Worm (Caenorhabditis elegans) whole organism, late embryonic: ENCODE results near the gene clec-88.
A peak's percentile ranks its signal among the peaks of the same experiment; 100 is the strongest.

ENCODE experiments used
- C38D4.7 ChIP-seq: fragments of 200-800 bp; sonication (Bioruptor generic); optimal IDR thresholded peaks from 2 replicates; lab custom pipeline; 2018; ENCODE audit warnings: mild to moderate bottlenecking, missing genetic modification characterization, moderate library complexity, missing compliant biosample characterization
- F13H6.1 ChIP-seq: sonication (generic microtip); optimal IDR thresholded peaks from 2 replicates; lab custom pipeline; 2016; ENCODE audit warnings: missing genetic modification characterization, missing compliant biosample characterization
- K02D7.2 ChIP-seq: sonication (generic microtip); optimal IDR thresholded peaks from 2 replicates; lab custom pipeline; 2017; ENCODE audit warnings: mild to moderate bottlenecking, missing genetic modification characterization, missing compliant biosample characterization
- K09A11.1 ChIP-seq: sonication (generic microtip); optimal IDR thresholded peaks from 2 replicates; lab custom pipeline; 2017; ENCODE audit warnings: antibody characterized with exemption, mild to moderate bottlenecking, missing genetic modification characterization, missing compliant biosample characterization; ENCODE audit not compliant: insufficient read depth
- T23F11.4 ChIP-seq: fragments of 200-800 bp; sonication (Bioruptor generic); optimal IDR thresholded peaks from 2 replicates; lab custom pipeline; 2018; ENCODE audit warnings: mild to moderate bottlenecking, missing genetic modification characterization, missing compliant biosample characterization
- Y22D7AL.16 ChIP-seq: sonication (generic microtip); optimal IDR thresholded peaks from 2 replicates; lab custom pipeline; 2016; ENCODE audit warnings: missing genetic modification characterization, missing compliant biosample characterization
- ama-1 ChIP-seq: fragments of 150-350 bp; optimal IDR thresholded peaks from 2 replicates; lab custom pipeline; 2014
- ceh-18 ChIP-seq: sonication (generic microtip); optimal IDR thresholded peaks from 2 replicates; lab custom pipeline; 2016; ENCODE audit warnings: missing genetic modification characterization, missing compliant biosample characterization
- ceh-2 ChIP-seq: sonication (generic microtip); optimal IDR thresholded peaks from 2 replicates; lab custom pipeline; 2016; ENCODE audit warnings: missing genotype, missing genetic modification characterization, missing compliant biosample characterization
- ceh-22 ChIP-seq: sonication (generic microtip); optimal IDR thresholded peaks from 2 replicates; lab custom pipeline; 2017; ENCODE audit warnings: missing biosample characterization, missing genetic modification characterization
- ceh-24 ChIP-seq: sonication (generic microtip); optimal IDR thresholded peaks from 2 replicates; lab custom pipeline; 2016; ENCODE audit warnings: mild to moderate bottlenecking, missing genetic modification characterization, missing compliant biosample characterization
- ceh-34 ChIP-seq: sonication (generic microtip); optimal IDR thresholded peaks from 2 replicates; lab custom pipeline; 2016; ENCODE audit warnings: mild to moderate bottlenecking, missing genetic modification characterization, missing compliant biosample characterization
- ceh-45 ChIP-seq: fragments of 200-800 bp; sonication (Bioruptor generic); IDR thresholded peaks from 2 replicates; pipeline ENCODE4 v1.3.6; 2022; ENCODE audit warnings: missing genetic modification reagents, missing genetic modification characterization, missing compliant biosample characterization
- ceh-6 ChIP-seq: fragments of 200-800 bp; sonication (Bioruptor generic); optimal IDR thresholded peaks from 2 replicates; lab custom pipeline; 2018; ENCODE audit warnings: mild to moderate bottlenecking, missing genetic modification characterization, missing compliant biosample characterization
- che-1 ChIP-seq: sonication (generic microtip); optimal IDR thresholded peaks from 2 replicates; lab custom pipeline; 2016; ENCODE audit warnings: mild to moderate bottlenecking, missing genetic modification characterization, missing compliant biosample characterization
- dmd-4 ChIP-seq: sonication (generic microtip); optimal IDR thresholded peaks from 2 replicates; lab custom pipeline; 2016; ENCODE audit warnings: borderline replicate concordance, missing genetic modification characterization, missing compliant biosample characterization
- dve-1 ChIP-seq: sonication (generic microtip); optimal IDR thresholded peaks from 2 replicates; lab custom pipeline; 2017; ENCODE audit warnings: antibody characterized with exemption, mild to moderate bottlenecking, missing genetic modification characterization, missing compliant biosample characterization
- eyg-1 ChIP-seq: sonication (generic microtip); optimal IDR thresholded peaks from 2 replicates; lab custom pipeline; 2016; ENCODE audit warnings: missing genotype, missing genetic modification characterization, missing compliant biosample characterization
- fax-1 ChIP-seq: sonication (generic microtip); optimal IDR thresholded peaks from 2 replicates; lab custom pipeline; 2016; ENCODE audit warnings: missing genotype, missing genetic modification characterization, missing compliant biosample characterization
- fkh-10 ChIP-seq: fragments of 150-350 bp; optimal IDR thresholded peaks from 2 replicates; lab custom pipeline; 2014; ENCODE audit warnings: missing biosample characterization, missing genetic modification reagents, missing genetic modification characterization
- fkh-6 ChIP-seq: sonication (generic microtip); optimal IDR thresholded peaks from 2 replicates; lab custom pipeline; 2016; ENCODE audit warnings: missing genetic modification characterization, missing compliant biosample characterization
- gmeb-2 ChIP-seq: sonication (generic microtip); optimal IDR thresholded peaks from 2 replicates; lab custom pipeline; 2016; ENCODE audit warnings: missing genetic modification characterization, inconsistent platforms, missing compliant biosample characterization
- hlh-13 ChIP-seq: fragments of 200-800 bp; sonication (Bioruptor generic); optimal IDR thresholded peaks from 2 replicates; lab custom pipeline; 2018; ENCODE audit warnings: mild to moderate bottlenecking, missing genetic modification characterization, missing compliant biosample characterization
- hlh-30 ChIP-seq: sonication (generic microtip); optimal IDR thresholded peaks from 2 replicates; lab custom pipeline; 2017; ENCODE audit warnings: antibody characterized with exemption, missing genetic modification characterization, missing compliant biosample characterization; ENCODE audit not compliant: insufficient read depth
- hlh-8 ChIP-seq: sonication (generic microtip); optimal IDR thresholded peaks from 2 replicates; lab custom pipeline; 2016; ENCODE audit warnings: missing genotype, missing genetic modification characterization, missing compliant biosample characterization
- lin-11 ChIP-seq: fragments of 200-800 bp; sonication (Bioruptor generic); optimal IDR thresholded peaks from 2 replicates; lab custom pipeline; 2018; ENCODE audit warnings: mild to moderate bottlenecking, missing genetic modification characterization, missing compliant biosample characterization
- madf-2 ChIP-seq: sonication (generic microtip); optimal IDR thresholded peaks from 2 replicates; lab custom pipeline; 2017; ENCODE audit warnings: missing genetic modification characterization, missing compliant biosample characterization
- mec-3 ChIP-seq: sonication (generic microtip); optimal IDR thresholded peaks from 2 replicates; lab custom pipeline; 2016; ENCODE audit warnings: borderline replicate concordance, missing genetic modification characterization, missing compliant biosample characterization
- npax-4 ChIP-seq: sonication (generic microtip); optimal IDR thresholded peaks from 2 replicates; lab custom pipeline; 2016; ENCODE audit warnings: missing genetic modification characterization, missing compliant biosample characterization
- odd-2 ChIP-seq: sonication (generic microtip); optimal IDR thresholded peaks from 2 replicates; lab custom pipeline; 2017; ENCODE audit warnings: antibody characterized with exemption, mild to moderate bottlenecking, missing genetic modification characterization, missing compliant biosample characterization
- pag-3 ChIP-seq: sonication (generic microtip); optimal IDR thresholded peaks from 2 replicates; lab custom pipeline; 2016; ENCODE audit warnings: missing compliant biosample characterization, missing genetic modification characterization, borderline replicate concordance
- pat-9 ChIP-seq: fragments of 200-800 bp; sonication (Bioruptor generic); optimal IDR thresholded peaks from 2 replicates; lab custom pipeline; 2018; ENCODE audit warnings: mild to moderate bottlenecking, missing genetic modification characterization, moderate library complexity, missing compliant biosample characterization
- pax-1 ChIP-seq: fragments of 150-350 bp; optimal IDR thresholded peaks from 2 replicates; lab custom pipeline; 2014; ENCODE audit warnings: missing biosample characterization, missing genetic modification characterization
- pha-4 ChIP-seq: fragments of 150-350 bp; optimal IDR thresholded peaks from 2 replicates; lab custom pipeline; 2018; ENCODE audit warnings: missing biosample characterization, missing genetic modification reagents, missing genetic modification characterization
- pqm-1 ChIP-seq: sonication (generic microtip); optimal IDR thresholded peaks from 2 replicates; lab custom pipeline; 2016; ENCODE audit warnings: missing genetic modification characterization, missing compliant biosample characterization
- ref-2 ChIP-seq: sonication (generic microtip); optimal IDR thresholded peaks from 2 replicates; lab custom pipeline; 2016; ENCODE audit warnings: missing genetic modification characterization, missing compliant biosample characterization
- sdc-2 ChIP-seq: sonication (generic microtip); optimal IDR thresholded peaks from 2 replicates; lab custom pipeline; 2016; ENCODE audit warnings: missing genotype, missing genetic modification characterization, missing compliant biosample characterization
- sox-2 ChIP-seq: fragments of 200-800 bp; sonication (Bioruptor generic); IDR thresholded peaks from 2 replicates; pipeline ENCODE4 v1.3.6; 2022; ENCODE audit warnings: missing genetic modification reagents, missing genetic modification characterization, missing compliant biosample characterization
- tbx-7 ChIP-seq: sonication (generic microtip); optimal IDR thresholded peaks from 2 replicates; lab custom pipeline; 2016; ENCODE audit warnings: missing genotype, missing genetic modification characterization, missing compliant biosample characterization
- ttx-3 ChIP-seq: sonication (generic microtip); optimal IDR thresholded peaks from 2 replicates; lab custom pipeline; 2016; ENCODE audit warnings: missing genetic modification reagents, missing genetic modification characterization, missing compliant biosample characterization
- unc-55 ChIP-seq: sonication (generic microtip); optimal IDR thresholded peaks from 2 replicates; lab custom pipeline; 2017; ENCODE audit warnings: missing biosample characterization, missing genetic modification reagents, missing genetic modification characterization
- unc-86 ChIP-seq: sonication (generic microtip); optimal IDR thresholded peaks from 2 replicates; lab custom pipeline; 2016; ENCODE audit warnings: missing genetic modification characterization, missing compliant biosample characterization

The clec-88 gene

DNA sequence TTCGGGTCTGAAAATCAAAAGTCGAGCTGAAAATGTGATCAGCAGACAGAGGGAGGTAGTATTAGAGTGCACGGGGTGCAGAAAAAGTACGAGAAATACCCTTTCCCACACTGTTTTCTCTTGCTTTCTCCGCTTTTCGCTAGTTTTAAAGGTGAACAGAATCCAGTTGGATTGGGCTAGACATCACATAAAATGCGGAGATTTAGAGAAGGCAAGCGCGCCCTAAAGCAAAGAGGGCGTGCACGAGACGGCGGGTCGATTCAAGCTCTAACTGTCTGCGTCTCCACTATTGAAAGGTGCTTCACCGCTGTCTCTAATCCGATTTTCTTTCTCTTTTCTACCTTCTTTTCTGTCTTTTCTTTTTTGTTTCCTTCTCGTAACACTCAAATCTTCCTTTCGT is 4.6 kb downstream of the clec-88 start (continued):
- TF ChIP-seq madf-2 (no peak), fkh-10 (no peak), ceh-34 (tag; lab: Kevin White, UChicago) (no peak), K09A11.1 (tag; lab: Kevin White, UChicago) (no peak), ceh-2 (tag; lab: Kevin White, UChicago) (no peak), C38D4.7 (no peak), sdc-2 (no peak), ceh-6 (GFP tag; lab: Kevin White, UChicago) (no peak), sox-2 (GFP tag; lab: Robert Waterston, UW) (no peak), hlh-8 (no peak), ceh-45 (no peak), K02D7.2 (tag; lab: Kevin White, UChicago) (no peak), Y22D7AL.16 (no peak), hlh-13 (no peak), gmeb-2 (tag; lab: Kevin White, UChicago) (no peak), fax-1 (tag; lab: Kevin White, UChicago) (no peak), F13H6.1 (tag; lab: Kevin White, UChicago) (no peak), hlh-30 (tag; lab: Kevin White, UChicago) (peak; percentile 98), mec-3 (no peak), dmd-4 (tag; lab: Kevin White, UChicago) (no peak), tbx-7 (tag; lab: Kevin White, UChicago) (no peak), pax-1 (peak; percentile 79), lin-11 (tag; lab: Kevin White, UChicago) (no peak), T23F11.4 (GFP tag; lab: Kevin White, UChicago) (no peak), pag-3 (tag; lab: Kevin White, UChicago) (no peak), eyg-1 (tag; lab: Kevin White, UChicago) (peak; percentile 0), che-1 (tag; lab: Kevin White, UChicago) (no peak), ceh-18 (tag; lab: Kevin White, UChicago) (peak; percentile 64), dve-1 (tag; lab: Kevin White, UChicago) (peak; percentile 63), pat-9 (tag; lab: Kevin White, UChicago) (no peak), pqm-1 (no peak), unc-86 (no peak), ceh-22 (tag; lab: Kevin White, UChicago) (no peak), pha-4 (tag; lab: Kevin White, UChicago) (no peak), unc-55 (peak; percentile 86)
- TF ChIP-seq, all 69 proteins: peak for 14

DNA sequence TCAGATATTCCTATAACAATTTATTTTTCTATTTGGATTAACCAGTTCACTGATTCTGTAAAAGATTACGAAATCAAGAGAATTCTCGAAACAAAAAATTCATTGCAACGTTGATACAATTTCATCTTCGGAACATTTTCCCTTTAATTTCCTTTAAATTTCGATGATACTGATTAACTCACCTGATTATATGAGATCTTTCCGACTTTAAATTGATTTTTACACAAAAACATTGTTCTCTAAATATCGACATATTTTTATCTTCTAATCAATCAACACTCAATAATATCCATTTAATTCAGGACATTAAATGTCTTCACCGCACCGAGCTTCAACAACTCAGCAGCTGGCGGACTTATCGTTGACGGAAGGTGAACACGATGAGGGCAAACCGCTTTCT is 5.5 kb downstream of the clec-88 start, which contains the start of gene lin-23:
TSS of gene lin-23 (plus strand) at position 301 of the 400 bp plus-strand sequence.
- TF ChIP-seq C38D4.7 (no peak), ref-2 (tag; lab: Kevin White, UChicago) (no peak), unc-86 (no peak), T23F11.4 (GFP tag; lab: Kevin White, UChicago) (no peak), ttx-3 (no peak), odd-2 (tag; lab: Kevin White, UChicago) (no peak), hlh-13 (no peak), lin-11 (tag; lab: Kevin White, UChicago) (no peak), npax-4 (tag; lab: Kevin White, UChicago) (no peak), ama-1 (lab: Kevin White, UChicago) (no peak), fkh-6 (tag; lab: Kevin White, UChicago) (no peak), eyg-1 (tag; lab: Kevin White, UChicago) (no peak), fax-1 (tag; lab: Kevin White, UChicago) (no peak), ceh-24 (tag; lab: Kevin White, UChicago) (no peak), unc-55 (no peak), ceh-2 (tag; lab: Kevin White, UChicago) (no peak), pat-9 (tag; lab: Kevin White, UChicago) (no peak), hlh-30 (tag; lab: Kevin White, UChicago) (no peak)
